Worm (Caenorhabditis elegans) whole organism, young adult: ENCODE data around the gene ZK218.11.
"Not testable (repeated sequence)": the region's sequence is repeated elsewhere in the genome, so short reads cannot be mapped to it uniquely, and the experiment has no call there.

Experiments
- B0261.1 ChIP-seq: sonication (generic microtip); optimal IDR thresholded peaks from 2 replicates; lab custom pipeline; 2016; ENCODE audit warnings: mild to moderate bottlenecking, missing genetic modification characterization, moderate library complexity, missing compliant biosample characterization
- F49E8.2 ChIP-seq: sonication (generic microtip); optimal IDR thresholded peaks from 3 replicates; lab custom pipeline; 2017; ENCODE audit warnings: missing genetic modification characterization, mild to moderate bottlenecking, missing compliant biosample characterization, antibody characterized with exemption, moderate library complexity; ENCODE audit not compliant: insufficient read depth
- F55B11.4 ChIP-seq: sonication (generic microtip); optimal IDR thresholded peaks from 2 replicates; lab custom pipeline; 2016; ENCODE audit warnings: missing compliant biosample characterization, missing genetic modification characterization, borderline replicate concordance; ENCODE audit not compliant: insufficient read depth
- F57C9.4 ChIP-seq: sonication (generic microtip); optimal IDR thresholded peaks from 2 replicates; lab custom pipeline; 2017; ENCODE audit warnings: mild to moderate bottlenecking, missing genetic modification characterization, missing compliant biosample characterization
- T07F8.4 ChIP-seq: sonication (generic microtip); optimal IDR thresholded peaks from 2 replicates; lab custom pipeline; 2016; ENCODE audit warnings: mild to moderate bottlenecking, missing genetic modification characterization, moderate library complexity, missing compliant biosample characterization
- Y53F4B.3 ChIP-seq: fragments of 200-800 bp; sonication (Bioruptor generic); IDR thresholded peaks from 2 replicates; pipeline ENCODE4 v1.3.6; 2022; ENCODE audit warnings: missing genetic modification reagents, missing genetic modification characterization, missing compliant biosample characterization
- Y56A3A.18 ChIP-seq: fragments of 200-800 bp; sonication (Bioruptor generic); IDR thresholded peaks from 2 replicates; pipeline ENCODE4 v1.3.6; 2022; ENCODE audit warnings: missing genetic modification reagents, missing genetic modification characterization, missing compliant biosample characterization
- Y67H2A.10 ChIP-seq: fragments of 200-800 bp; sonication (Bioruptor generic); conservative IDR thresholded peaks from 2 replicates; pipeline ENCODE4 v1.3.6; 2022; ENCODE audit warnings: missing genetic modification reagents, missing genetic modification characterization, missing compliant biosample characterization
- ZK185.1 ChIP-seq: sonication (generic microtip); optimal IDR thresholded peaks from 2 replicates; lab custom pipeline; 2016; ENCODE audit warnings: mild to moderate bottlenecking, missing genetic modification characterization, missing compliant biosample characterization; ENCODE audit not compliant: poor library complexity, severe bottlenecking
- ceh-91 ChIP-seq: fragments of 200-800 bp; sonication (Bioruptor generic); IDR thresholded peaks from 2 replicates; pipeline ENCODE4 v1.3.6; 2022; ENCODE audit warnings: missing genetic modification reagents, missing genetic modification characterization, missing compliant biosample characterization
- gei-17 ChIP-seq: fragments of 200-800 bp; sonication (Bioruptor generic); optimal IDR thresholded peaks from 2 replicates; lab custom pipeline; 2018; ENCODE audit warnings: mild to moderate bottlenecking, missing genetic modification characterization, missing compliant biosample characterization
- hmg-1.2 ChIP-seq: fragments of 200-800 bp; sonication (Bioruptor generic); IDR thresholded peaks from 2 replicates; pipeline ENCODE4 v1.3.6; 2022; ENCODE audit warnings: missing genetic modification reagents, missing genetic modification characterization, missing compliant biosample characterization
- lag-1 ChIP-seq: fragments of 200-800 bp; sonication (Bioruptor generic); IDR thresholded peaks from 2 replicates; pipeline ENCODE4 v1.3.6; 2022; ENCODE audit warnings: missing genetic modification reagents, missing genetic modification characterization, missing compliant biosample characterization
- let-607 ChIP-seq, 2 experiments: fragments of 200-800 bp in 1 of 2; sonication (Bioruptor generic) in 1 of 2; sonication (generic microtip) in 1 of 2; optimal IDR thresholded peaks; 2 replicates each; lab custom pipeline; 2016 to 2018; ENCODE audit warnings: mild to moderate bottlenecking in 2 of 2, missing compliant biosample characterization in 2 of 2, missing genetic modification characterization in 2 of 2, moderate library complexity in 2 of 2, missing genotype in 1 of 2
- lsy-27 ChIP-seq: sonication (generic microtip); optimal IDR thresholded peaks from 2 replicates; lab custom pipeline; 2017; ENCODE audit warnings: missing genetic modification characterization, mild to moderate bottlenecking, missing compliant biosample characterization, antibody characterized with exemption, missing genotype, borderline replicate concordance; ENCODE audit not compliant: insufficient read depth
- madf-3 ChIP-seq: fragments of 200-800 bp; sonication (Bioruptor generic); IDR thresholded peaks from 2 replicates; pipeline ENCODE4 v1.3.6; 2022; ENCODE audit warnings: missing genetic modification reagents, missing genetic modification characterization, missing compliant biosample characterization
- mxl-1 ChIP-seq: sonication (generic microtip); optimal IDR thresholded peaks from 2 replicates; lab custom pipeline; 2016; ENCODE audit warnings: missing genetic modification characterization, missing compliant biosample characterization
- nhr-27 ChIP-seq: fragments of 200-800 bp; sonication (Bioruptor generic); optimal IDR thresholded peaks from 2 replicates; lab custom pipeline; 2018; ENCODE audit warnings: mild to moderate bottlenecking, missing genetic modification characterization, moderate library complexity, missing compliant biosample characterization
- rpc-1 ChIP-seq, 2 experiments: fragments of 150-350 bp in 1 of 2; sonication (generic microtip) in 1 of 2; optimal IDR thresholded peaks; 2 replicates each; lab custom pipeline; 2014 to 2018; ENCODE audit warnings: missing biosample characterization in 1 of 2, missing genetic modification characterization in 1 of 2, missing genetic modification reagents in 1 of 2, missing genotype in 1 of 2
- snpc-1.1 ChIP-seq: sonication (generic microtip); optimal IDR thresholded peaks from 2 replicates; lab custom pipeline; 2017; ENCODE audit warnings: missing genetic modification characterization, mild to moderate bottlenecking, missing compliant biosample characterization, antibody characterized with exemption, moderate library complexity, missing genotype, missing genetic modification reagents; ENCODE audit not compliant: insufficient read depth
- snpc-1.3 ChIP-seq: sonication (generic microtip); optimal IDR thresholded peaks from 2 replicates; lab custom pipeline; 2017; ENCODE audit warnings: missing genetic modification characterization, mild to moderate bottlenecking, missing compliant biosample characterization, antibody characterized with exemption, moderate library complexity, missing genotype, missing genetic modification reagents; ENCODE audit not compliant: insufficient read depth
- snpc-4 ChIP-seq, 5 experiments: fragments of 150-350 bp in 1 of 5; sonication (generic microtip) in 4 of 5; optimal IDR thresholded peaks; 2 replicates each; lab custom pipeline; 2014 to 2018; ENCODE audit warnings: missing genetic modification characterization in 5 of 5, missing biosample characterization in 3 of 5, antibody characterized with exemption in 2 of 5, mild to moderate bottlenecking in 2 of 5, missing compliant biosample characterization in 2 of 5, missing genotype in 2 of 5, moderate library complexity in 2 of 5, missing genetic modification reagents in 1 of 5
- somi-1 ChIP-seq: fragments of 200-800 bp; sonication (Bioruptor generic); optimal IDR thresholded peaks from 2 replicates; lab custom pipeline; 2018; ENCODE audit warnings: mild to moderate bottlenecking, missing genetic modification characterization, missing compliant biosample characterization
- tbp1 ChIP-seq: fragments of 200-800 bp; sonication (Bioruptor generic); optimal IDR thresholded peaks from 2 replicates; lab custom pipeline; 2018; ENCODE audit warnings: mild to moderate bottlenecking, missing genetic modification characterization, missing compliant biosample characterization
- unc-62 ChIP-seq: fragments of 150-350 bp; optimal IDR thresholded peaks from 2 replicates; lab custom pipeline; 2014; ENCODE audit warnings: missing biosample characterization, missing genetic modification reagents, missing genetic modification characterization

The ZK218.11 gene

DNA sequence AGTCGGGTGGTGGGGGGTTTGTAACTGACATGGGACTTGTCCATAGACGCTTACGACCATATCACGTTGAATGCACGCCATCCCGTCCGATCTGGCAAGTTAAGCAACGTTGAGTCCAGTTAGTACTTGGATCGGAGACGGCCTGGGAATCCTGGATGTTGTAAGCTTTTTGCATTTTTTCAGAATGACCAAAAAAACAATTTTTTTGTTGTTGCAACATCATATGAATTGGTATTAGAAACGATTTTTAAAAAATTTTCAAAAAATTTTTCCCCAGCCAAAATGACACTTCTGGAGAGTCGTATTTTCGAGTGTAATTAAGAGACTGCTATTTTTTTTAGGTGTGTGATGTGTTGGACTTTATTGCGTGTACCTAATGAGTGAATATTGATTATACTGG is 21.1 kb upstream of the ZK218.11 start:
- peak; percentile 46 for TF ChIP-seq tbp1 (GFP tag; lab: Kevin White, UChicago)
- TF ChIP-seq B0261.1, result peak; percentile 8
- TF ChIP-seq snpc-4 (GFP tag; optimal IDR thresholded peaks at IDR 0.05; lab: Kevin White, UChicago), result not testable (repeated sequence)
- TF ChIP-seq snpc-4 (tag; optimal IDR thresholded peaks at IDR 0.05; lab: Kevin White, UChicago), result peak in 2 of 4 experiments; percentile 73 to 87

DNA sequence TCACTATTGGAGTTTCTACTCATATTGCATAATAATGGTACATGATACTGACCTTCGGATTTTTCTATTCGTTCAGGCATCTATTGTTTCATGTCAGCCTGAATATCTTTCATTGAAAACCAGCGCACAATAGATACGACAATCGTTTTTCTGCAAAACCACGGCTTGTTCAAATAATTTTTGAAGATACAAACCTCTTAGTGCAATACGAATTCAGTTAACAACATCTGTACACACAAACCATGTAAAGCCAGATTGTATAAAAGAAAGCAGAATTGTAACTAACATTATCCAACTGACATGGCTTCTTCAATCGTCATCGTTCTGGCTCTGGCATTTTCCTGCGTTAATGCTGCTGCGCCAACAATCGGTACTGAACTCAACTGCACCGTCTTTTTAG is 2.7 kb downstream of the ZK218.11 start, which contains the start of gene ZK218.7:
TSS of gene ZK218.7 (plus strand) at position 301 of the 400 bp plus-strand sequence.
- TF ChIP-seq mxl-1 (tag; lab: Kevin White, UChicago) (no peak), nhr-27 (tag; lab: Kevin White, UChicago) (no peak), T07F8.4 (tag; lab: Kevin White, UChicago) (no peak), Y67H2A.10 (no peak), F57C9.4 (tag; lab: Kevin White, UChicago) (no peak)

DNA sequence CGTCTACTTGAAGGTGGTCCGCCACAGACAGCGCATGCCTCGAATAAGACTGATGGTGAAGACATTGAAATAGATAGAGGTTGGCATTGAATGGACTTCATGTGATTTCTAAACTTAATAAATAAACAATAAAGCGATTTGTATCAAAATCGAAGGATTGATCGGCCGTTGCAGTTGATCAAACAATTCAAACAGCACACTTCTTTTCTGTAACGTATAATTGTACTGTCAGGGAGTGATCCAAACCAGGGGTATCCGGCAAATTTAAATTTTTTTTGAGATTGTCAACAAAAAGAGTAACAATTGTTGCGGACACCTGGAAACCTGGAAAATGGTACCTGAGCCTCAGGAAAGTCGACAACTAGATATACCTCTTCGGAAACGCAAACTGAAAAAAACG is 3.7 kb downstream of the ZK218.11 start, which contains the start of gene nhr-248:
TSS of gene nhr-248 (minus strand) at position 101 of the 400 bp plus-strand sequence.
- TF ChIP-seq Y56A3A.18 (GFP tag; lab: Robert Waterston, UW) (no peak), F49E8.2 (no peak), F55B11.4 (tag; lab: Kevin White, UChicago) (no peak), snpc-1.3 (tag; lab: Kevin White, UChicago) (no peak), lag-1 (GFP tag; lab: Robert Waterston, UW) (no peak), tbp1 (GFP tag; lab: Kevin White, UChicago) (no peak), madf-3 (GFP tag; lab: Robert Waterston, UW) (no peak), somi-1 (GFP tag; lab: Kevin White, UChicago) (no peak), ceh-91 (GFP tag; lab: Robert Waterston, UW) (no peak), ZK185.1 (tag; lab: Kevin White, UChicago) (no peak), unc-62 (no peak), snpc-1.1 (tag; lab: Kevin White, UChicago) (no peak)

- no peak for TF ChIP-seq hmg-1.2 (GFP tag; lab: Robert Waterston, UW)
- TF ChIP-seq let-607 (tag; optimal IDR thresholded peaks at IDR 0.05; lab: Kevin White, UChicago), result no peak
- TF ChIP-seq, all 124 proteins: peak for 0
Observed at ce11 chrV:17100829-17101228, 7.4 kb downstream of the ZK218.11 start, which contains the start of gene ZK218.5. Gene ZK218.5 (plus strand): TSS chrV:17101129.

DNA sequence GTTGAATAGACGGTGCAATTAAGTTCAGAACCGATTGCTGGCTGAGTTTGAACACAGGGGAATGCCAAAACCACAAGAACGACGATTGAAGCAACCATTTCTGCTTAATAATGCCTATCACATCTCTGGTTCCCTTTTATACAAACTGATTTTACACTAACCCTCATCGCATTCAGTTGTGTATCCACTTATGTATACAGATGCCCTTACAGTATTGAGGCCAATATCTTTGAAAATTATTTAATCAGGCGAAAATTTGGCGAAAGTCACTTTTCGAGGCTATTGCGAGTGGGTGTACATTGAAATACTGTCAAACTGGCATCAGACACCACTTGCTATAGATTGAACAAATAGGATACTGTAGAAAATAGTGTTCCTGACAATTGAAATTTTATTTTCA is 9.5 kb downstream of the ZK218.11 start, which contains the start of the genes ZK218.3 and ZK218.4:
TSS of gene ZK218.3 (minus strand) at position 101 of the 400 bp plus-strand sequence.
TSS of gene ZK218.4 (plus strand) at position 186 of the 400 bp plus-strand sequence.
- no peak for TF ChIP-seq Y53F4B.3 (GFP tag; lab: Robert Waterston, UW)
- TF ChIP-seq lsy-27, result no peak
- no peak for TF ChIP-seq snpc-4 (GFP tag; optimal IDR thresholded peaks at IDR 0.05; lab: Kevin White, UChicago)
- no peak for TF ChIP-seq snpc-4 (tag; optimal IDR thresholded peaks at IDR 0.05; lab: Kevin White, UChicago)
- no peak for TF ChIP-seq gei-17

- no peak for TF ChIP-seq rpc-1 (optimal IDR thresholded peaks at IDR 0.05; lab: Kevin White, UChicago)
- no peak for TF ChIP-seq rpc-1 (tag; optimal IDR thresholded peaks at IDR 0.05; lab: Kevin White, UChicago)
- peak; percentile 23; the same call in 1 of the 2 replicates for TF ChIP-seq hmg-1.2 (GFP tag; lab: Robert Waterston, UW)
- no peak for TF ChIP-seq snpc-4 (GFP tag; optimal IDR thresholded peaks at IDR 0.05; lab: Kevin White, UChicago)
- peak in 2 of 4 experiments; percentile 62 to 71 for TF ChIP-seq snpc-4 (tag; optimal IDR thresholded peaks at IDR 0.05; lab: Kevin White, UChicago)
- TF ChIP-seq snpc-1.1 (tag; lab: Kevin White, UChicago), result peak; percentile 27
Observed at ce11 chrV:17094568-17094967, 13.6 kb downstream of the ZK218.11 start.
